Worm (Caenorhabditis elegans) whole organism, L1 larva: Measurements from ENCODE around the gene nhr-96.

Experiments
- blmp-1 ChIP-seq: fragments of 150-350 bp; optimal IDR thresholded peaks from 2 replicates; lab custom pipeline; 2014; ENCODE audit warnings: missing biosample characterization, missing genetic modification characterization
- fkh-10 ChIP-seq: sonication (generic microtip); optimal IDR thresholded peaks from 2 replicates; lab custom pipeline; 2017; ENCODE audit warnings: missing biosample characterization, missing genetic modification reagents, missing genetic modification characterization
- lin-39 ChIP-seq: fragments of 150-350 bp; optimal IDR thresholded peaks from 2 replicates; lab custom pipeline; 2014; ENCODE audit warnings: missing biosample characterization, missing genetic modification reagents, missing genetic modification characterization
- lsy-2 ChIP-seq, 2 experiments: fragments of 150-350 bp; optimal IDR thresholded peaks; 2 replicates each; lab custom pipeline; 2014; ENCODE audit warnings: missing biosample characterization in 2 of 2, missing genetic modification characterization in 2 of 2
- nhr-11 ChIP-seq: fragments of 150-350 bp; optimal IDR thresholded peaks from 2 replicates; lab custom pipeline; 2014; ENCODE audit warnings: missing biosample characterization, missing genetic modification characterization
- snu-23 ChIP-seq: sonication (generic microtip); optimal IDR thresholded peaks from 2 replicates; lab custom pipeline; 2016; ENCODE audit warnings: missing genetic modification characterization, missing compliant biosample characterization
- unc-98 ChIP-seq: fragments of 200-800 bp; sonication (Bioruptor generic); IDR thresholded peaks from 2 replicates; pipeline ENCODE4 v1.3.6; 2022; ENCODE audit warnings: missing genetic modification characterization, missing compliant biosample characterization
- zip-4 ChIP-seq: fragments of 200-800 bp; sonication (Bioruptor generic); optimal IDR thresholded peaks from 2 replicates; lab custom pipeline; 2018; ENCODE audit warnings: mild to moderate bottlenecking, missing genetic modification characterization, moderate library complexity, missing compliant biosample characterization

- no peak for TF ChIP-seq blmp-1 (tag; lab: Kevin White, UChicago)
- no peak for TF ChIP-seq lin-39 (tag; lab: Kevin White, UChicago)
- no peak for TF ChIP-seq fkh-10 (GFP tag; lab: Kevin White, UChicago)
- no peak for TF ChIP-seq snu-23 (GFP tag; lab: Kevin White, UChicago)
- no peak for TF ChIP-seq zip-4 (GFP tag; lab: Kevin White, UChicago)
- no peak for TF ChIP-seq lsy-2 (tag; optimal IDR thresholded peaks at IDR 0.05; lab: Kevin White, UChicago)
- TF ChIP-seq nhr-11: no peak
- no peak for TF ChIP-seq unc-98 (GFP tag; lab: Robert Waterston, UW)
Observed at ce11 chrV:2206181-2206580, 27.1 kb upstream of the nhr-96 start, which contains the start of gene srt-40.
